Fruit fly (Drosophila melanogaster): ENCODE results near the gene CG13876.

Gene CG13876

dm6 chr3L:217480-218118 lies 11.7 kb downstream of the CG13876 start, which contains the start of gene CG13877:
CG13877 (plus strand) TSS chr3L:218068.
- peak; percentile 92 for TF ChIP-seq svp (GFP tag)
- TF ChIP-seq CG11902 (GFP tag; optimal IDR thresholded peaks at IDR 0.05): no peak

- no peak for TF ChIP-seq vri (GFP tag; optimal IDR thresholded peaks at IDR 0.05)
- no peak for TF ChIP-seq CG16779 (tag; optimal IDR thresholded peaks at IDR 0.05)
- TF ChIP-seq lz (GFP tag; optimal IDR thresholded peaks at IDR 0.05): peak; percentile 88
- TF ChIP-seq Ets96B (tag; optimal IDR thresholded peaks at IDR 0.05): peak; percentile 70
- TF ChIP-seq Eip78C (GFP tag): peak; percentile 91
- TF ChIP-seq Met (GFP tag; optimal IDR thresholded peaks at IDR 0.05): peak; percentile 82
- TF ChIP-seq svp (GFP tag): peak; percentile 93
- no peak for TF ChIP-seq CG7368 (GFP tag; optimal IDR thresholded peaks at IDR 0.05)
- TF ChIP-seq achi (GFP tag; optimal IDR thresholded peaks at IDR 0.05): peak; percentile 78
- TF ChIP-seq CG6808 (GFP tag; optimal IDR thresholded peaks at IDR 0.05): peak; percentile 71
- peak; percentile 86 for TF ChIP-seq pdm3 (GFP tag; optimal IDR thresholded peaks at IDR 0.05)
- peak; percentile 83 for TF ChIP-seq Sox15 (GFP tag; optimal IDR thresholded peaks at IDR 0.05)
- peak; percentile 66 for TF ChIP-seq Gug (GFP tag; IDR thresholded peaks at IDR 0.05)
- peak; percentile 80 for TF ChIP-seq dac (GFP tag; optimal IDR thresholded peaks at IDR 0.05)
- peak; percentile 74 for TF ChIP-seq Sox102F (GFP tag; optimal IDR thresholded peaks at IDR 0.05)
- peak; percentile 78 for TF ChIP-seq Smox (GFP tag; optimal IDR thresholded peaks at IDR 0.05)
- TF ChIP-seq eg (GFP tag; IDR thresholded peaks at IDR 0.05): peak; percentile 86
- TF ChIP-seq CG6163 (GFP tag; IDR thresholded peaks at IDR 0.05): peak; percentile 81
- peak; percentile 65; the same call in 1 of the 2 replicates for TF ChIP-seq CG11294 (GFP tag; IDR thresholded peaks at IDR 0.05)
- peak; percentile 64 for TF ChIP-seq fd59A (GFP tag; optimal IDR thresholded peaks at IDR 0.05)
- no peak for TF ChIP-seq Hr38 (GFP tag; optimal IDR thresholded peaks at IDR 0.05)
- TF ChIP-seq CG8632 (GFP tag; optimal IDR thresholded peaks at IDR 0.05): peak; percentile 67
- peak; percentile 74 for TF ChIP-seq CG6792 (GFP tag; optimal IDR thresholded peaks at IDR 0.05)
- TF ChIP-seq CG6276 (GFP tag; optimal IDR thresholded peaks at IDR 0.05): peak; percentile 74
- no peak for TF ChIP-seq fkh (GFP tag; optimal IDR thresholded peaks at IDR 0.05)
- peak; percentile 57 for TF ChIP-seq CG8319 (GFP tag; optimal IDR thresholded peaks at IDR 0.05)
- TF ChIP-seq CG15336 (GFP tag; IDR thresholded peaks at IDR 0.05): peak; percentile 62
- peak; percentile 40 for TF ChIP-seq CG11762 (GFP tag; optimal IDR thresholded peaks at IDR 0.05; ENCODE audit: insufficient read depth)
- TF ChIP-seq Hr4 (GFP tag; optimal IDR thresholded peaks at IDR 0.05): peak; percentile 92
- TF ChIP-seq CG34406 (GFP tag; optimal IDR thresholded peaks at IDR 0.05): peak; percentile 75
- peak; percentile 77 for TF ChIP-seq net (GFP tag; optimal IDR thresholded peaks at IDR 0.05)
- peak; percentile 87 for TF ChIP-seq OdsH (GFP tag; optimal IDR thresholded peaks at IDR 0.05)
- no peak for TF ChIP-seq CG9139 (GFP tag; optimal IDR thresholded peaks at IDR 0.05)
- peak; percentile 88 for TF ChIP-seq esn (GFP tag; optimal IDR thresholded peaks at IDR 0.05)
- TF ChIP-seq salr (GFP tag; optimal IDR thresholded peaks at IDR 0.05): peak; percentile 72
- peak; percentile 79 for TF ChIP-seq Eip75B (GFP tag; optimal IDR thresholded peaks at IDR 0.05)
- peak; percentile 74 for TF ChIP-seq CG8119 (GFP tag; IDR thresholded peaks at IDR 0.05)
- TF ChIP-seq spab (GFP tag; optimal IDR thresholded peaks at IDR 0.05): peak; percentile 56
- TF ChIP-seq topi (GFP tag; optimal IDR thresholded peaks at IDR 0.05): peak; percentile 85
- peak; percentile 42 for TF ChIP-seq CG1621 (tag; optimal IDR thresholded peaks at IDR 0.05)
- TF ChIP-seq CG3919 (GFP tag; optimal IDR thresholded peaks at IDR 0.05): peak; percentile 78
- no peak for TF ChIP-seq CG6854 (GFP tag; optimal IDR thresholded peaks at IDR 0.05)
- TF ChIP-seq Ets21C (GFP tag; optimal IDR thresholded peaks at IDR 0.05): peak; percentile 86
- peak; percentile 79 for TF ChIP-seq Sox14 (GFP tag; optimal IDR thresholded peaks at IDR 0.05)
- TF ChIP-seq acj6 (GFP tag; optimal IDR thresholded peaks at IDR 0.05): peak; percentile 88
- TF ChIP-seq CG4318 (GFP tag; optimal IDR thresholded peaks at IDR 0.05): no peak
Measured at dm6 chr3L:223019-223902, 17.3 kb downstream of the CG13876 start, which contains the start of the genes pyx and CG33229. pyx (minus strand) TSS chr3L:223069. CG33229 (plus strand) TSS chr3L:223852.

Data from whole organism, prepupa.